Fruit fly (Drosophila melanogaster) whole organism, embryonic: ENCODE data around the gene APC4.

Experiments used
- B-H1 ChIP-seq: fragments of 200-800 bp; sonication (Bioruptor generic); IDR thresholded peaks from 3 replicates; pipeline ENCODE4 v1.3.6; 2022; ENCODE audit warnings: missing biosample characterization, missing genetic modification characterization
- Blimp-1 ChIP-seq: fragments of 200-800 bp; sonication (Bioruptor generic); optimal IDR thresholded peaks from 3 replicates; lab custom pipeline; 2018; ENCODE audit warnings: missing biosample characterization, missing genetic modification characterization, mild to moderate bottlenecking, moderate library complexity, missing genetic modification reagents
- CG10321 ChIP-seq: fragments of 200-800 bp; sonication (Bioruptor generic); IDR thresholded peaks from 2 replicates; pipeline ENCODE4 v1.3.6; 2022; ENCODE audit warnings: missing biosample characterization, missing genetic modification characterization
- CG11723 ChIP-seq: fragments of 200-800 bp; sonication (Bioruptor generic); optimal IDR thresholded peaks from 2 replicates; lab custom pipeline; 2017; ENCODE audit warnings: missing biosample characterization, mild to moderate bottlenecking, missing genetic modification characterization
- CG12219 ChIP-seq: fragments of 200-800 bp; sonication (Bioruptor generic); optimal IDR thresholded peaks from 3 replicates; lab custom pipeline; 2018; ENCODE audit warnings: missing biosample characterization, mild to moderate bottlenecking, missing genetic modification characterization
- CG13424 ChIP-seq: fragments of 200-800 bp; sonication (Bioruptor generic); optimal IDR thresholded peaks from 2 replicates; lab custom pipeline; 2019; ENCODE audit warnings: missing biosample characterization, mild to moderate bottlenecking, missing genetic modification characterization, moderate library complexity
- CG14014 ChIP-seq: fragments of 200-800 bp; sonication (Bioruptor generic); IDR thresholded peaks from 2 replicates; pipeline ENCODE4 v1.3.6; 2022; ENCODE audit warnings: missing biosample characterization, missing genetic modification characterization
- CG17612 ChIP-seq: fragments of 200-800 bp; sonication (Bioruptor generic); IDR thresholded peaks from 2 replicates; pipeline ENCODE4 v1.3.6; 2022; ENCODE audit warnings: missing biosample characterization, missing genetic modification characterization
- CG18619 ChIP-seq: fragments of 200-800 bp; sonication (Bioruptor generic); optimal IDR thresholded peaks from 3 replicates; lab custom pipeline; 2017; ENCODE audit warnings: missing biosample characterization, mild to moderate bottlenecking, missing genetic modification characterization
- CG31388 ChIP-seq: fragments of 200-800 bp; sonication (Bioruptor generic); optimal IDR thresholded peaks from 2 replicates; lab custom pipeline; 2016; ENCODE audit warnings: missing biosample characterization, missing genetic modification characterization
- CG32767 ChIP-seq: fragments of 200-800 bp; sonication (Bioruptor generic); IDR thresholded peaks from 2 replicates; pipeline ENCODE4 v1.3.6; 2022; ENCODE audit warnings: missing biosample characterization, missing genetic modification characterization
- CG4282 ChIP-seq: fragments of 200-800 bp; sonication (Bioruptor generic); optimal IDR thresholded peaks from 2 replicates; lab custom pipeline; 2016; ENCODE audit warnings: missing biosample characterization, missing genetic modification characterization
- CG4328 ChIP-seq: fragments of 200-800 bp; sonication (Bioruptor generic); optimal IDR thresholded peaks from 3 replicates; lab custom pipeline; 2017; ENCODE audit warnings: missing biosample characterization, missing genetic modification reagents, missing genetic modification characterization
- CG6683 ChIP-seq: fragments of 200-800 bp; sonication (Bioruptor generic); optimal IDR thresholded peaks from 2 replicates; lab custom pipeline; 2017; ENCODE audit warnings: missing biosample characterization, mild to moderate bottlenecking, missing genetic modification characterization, missing genetic modification reagents
- CG6791 ChIP-seq: fragments of 200-800 bp; sonication (Bioruptor generic); IDR thresholded peaks from 3 replicates; pipeline ENCODE4 v1.3.6; 2022; ENCODE audit warnings: missing biosample characterization, missing genetic modification characterization; ENCODE audit not compliant: partially characterized antibody
- CG8089 ChIP-seq: fragments of 200-800 bp; sonication (Bioruptor generic); optimal IDR thresholded peaks from 3 replicates; lab custom pipeline; 2016; ENCODE audit warnings: missing biosample characterization, missing genetic modification characterization
- CG9876 ChIP-seq: fragments of 200-800 bp; sonication (Bioruptor generic); optimal IDR thresholded peaks from 2 replicates; lab custom pipeline; 2016; ENCODE audit warnings: missing biosample characterization, missing genetic modification characterization
- CG9932 ChIP-seq: fragments of 200-800 bp; sonication (Bioruptor generic); IDR thresholded peaks from 2 replicates; pipeline ENCODE4 v1.3.6; 2022; ENCODE audit warnings: missing biosample characterization, missing genetic modification characterization
- CoRest ChIP-seq: fragments of 200-800 bp; sonication (Bioruptor generic); optimal IDR thresholded peaks from 3 replicates; lab custom pipeline; 2018; ENCODE audit warnings: missing biosample characterization, mild to moderate bottlenecking, missing genetic modification characterization, moderate library complexity
- CrebB ChIP-seq: fragments of 200-800 bp; sonication (Bioruptor generic); optimal IDR thresholded peaks from 3 replicates; lab custom pipeline; 2018; ENCODE audit warnings: missing biosample characterization, mild to moderate bottlenecking, missing genetic modification characterization
- Dfd ChIP-seq, 2 experiments: fragments of >200 bp; optimal IDR thresholded peaks; 2 replicates each; lab custom pipeline; 2017; ENCODE audit warnings: missing biosample characterization in 2 of 2, missing genetic modification characterization in 2 of 2
- Dll ChIP-seq: fragments of 200-800 bp; sonication (Bioruptor generic); IDR thresholded peaks from 4 replicates; pipeline ENCODE4 v1.3.6; 2022; ENCODE audit warnings: missing biosample characterization, missing genetic modification characterization; ENCODE audit not compliant: partially characterized antibody
- Dp ChIP-seq: fragments of 200-800 bp; sonication (Bioruptor generic); optimal IDR thresholded peaks from 2 replicates; lab custom pipeline; 2018; ENCODE audit warnings: missing biosample characterization, mild to moderate bottlenecking, missing genetic modification characterization, moderate library complexity
- H15 ChIP-seq: fragments of 200-800 bp; sonication (Bioruptor generic); IDR thresholded peaks from 3 replicates; pipeline ENCODE4 v1.3.6; 2022; ENCODE audit warnings: missing biosample characterization, missing genetic modification characterization
- Hr3 ChIP-seq: fragments of 200-800 bp; sonication (Bioruptor generic); optimal IDR thresholded peaks from 3 replicates; lab custom pipeline; 2016; ENCODE audit warnings: missing biosample characterization, missing genetic modification characterization
- Hr78 ChIP-seq, 2 experiments: fragments of 200-800 bp in 1 of 2; fragments of >200 bp in 1 of 2; sonication (Bioruptor generic) in 1 of 2; optimal IDR thresholded peaks; 2 replicates each; lab custom pipeline; 2017 to 2019; ENCODE audit warnings: missing biosample characterization in 2 of 2, missing genetic modification characterization in 2 of 2, mild to moderate bottlenecking in 1 of 2, moderate library complexity in 1 of 2
- Hsf ChIP-seq: fragments of 200-800 bp; sonication (Bioruptor generic); optimal IDR thresholded peaks from 3 replicates; lab custom pipeline; 2016; ENCODE audit warnings: missing biosample characterization, missing genetic modification characterization
- Jarid2 ChIP-seq: fragments of 200-800 bp; sonication (Bioruptor generic); optimal IDR thresholded peaks from 3 replicates; lab custom pipeline; 2017; ENCODE audit warnings: mild to moderate bottlenecking, missing biosample characterization, missing genetic modification reagents, missing genetic modification characterization
- Med ChIP-seq: fragments of 200-800 bp; sonication (Bioruptor generic); peaks from one replicate; lab custom pipeline; 2016; ENCODE audit warnings: missing biosample characterization, missing genetic modification characterization, mild to moderate bottlenecking, inconsistent platforms, moderate library complexity
- Ptx1 ChIP-seq: fragments of 200-800 bp; sonication (Bioruptor generic); IDR thresholded peaks from 2 replicates; pipeline ENCODE4 v1.3.6; 2022; ENCODE audit warnings: missing biosample characterization, missing genetic modification characterization
- Rx ChIP-seq: fragments of 200-800 bp; sonication (Bioruptor generic); IDR thresholded peaks from 2 replicates; pipeline ENCODE4 v1.3.6; 2022; ENCODE audit warnings: missing biosample characterization, missing genetic modification characterization
- Stat92E ChIP-seq, 3 experiments: fragments of >200 bp in 2 of 3; fragments of 200-800 bp in 1 of 3; sonication (Bioruptor generic) in 1 of 3; optimal IDR thresholded peaks; 2 replicates each; lab custom pipeline; 2017 to 2019; ENCODE audit warnings: missing biosample characterization in 3 of 3, missing genetic modification characterization in 3 of 3, mild to moderate bottlenecking in 1 of 3, moderate library complexity in 1 of 3
- Usf ChIP-seq: fragments of 200-800 bp; sonication (Bioruptor generic); optimal IDR thresholded peaks from 2 replicates; lab custom pipeline; 2017; ENCODE audit warnings: missing genotype, missing biosample characterization, missing genetic modification characterization
- Vsx1 ChIP-seq: fragments of 200-800 bp; sonication (Bioruptor generic); optimal IDR thresholded peaks from 2 replicates; lab custom pipeline; 2017; ENCODE audit warnings: missing biosample characterization, mild to moderate bottlenecking, missing genetic modification characterization, missing genetic modification reagents
- Xbp1 ChIP-seq: fragments of 200-800 bp; sonication (Bioruptor generic); optimal IDR thresholded peaks from 3 replicates; lab custom pipeline; 2016; ENCODE audit warnings: missing biosample characterization, mild to moderate bottlenecking, missing genetic modification characterization
- al ChIP-seq: fragments of 200-800 bp; sonication (Bioruptor generic); IDR thresholded peaks from 2 replicates; pipeline ENCODE4 v1.3.6; 2022; ENCODE audit warnings: missing biosample characterization, missing genetic modification characterization
- cato ChIP-seq: fragments of 200-800 bp; sonication (Bioruptor generic); optimal IDR thresholded peaks from 2 replicates; lab custom pipeline; 2016; ENCODE audit warnings: missing biosample characterization, missing genetic modification characterization, borderline replicate concordance
- chinmo ChIP-seq: fragments of 200-800 bp; sonication (Bioruptor generic); IDR thresholded peaks from 4 replicates; pipeline ENCODE4 v1.3.6; 2022; ENCODE audit warnings: missing biosample characterization, missing genetic modification characterization; ENCODE audit not compliant: partially characterized antibody
- chn ChIP-seq: fragments of 200-800 bp; sonication (Bioruptor generic); optimal IDR thresholded peaks from 2 replicates; lab custom pipeline; 2016; ENCODE audit warnings: missing biosample characterization, missing genetic modification characterization
- corto ChIP-seq: fragments of 200-800 bp; sonication (Bioruptor generic); optimal IDR thresholded peaks from 2 replicates; lab custom pipeline; 2016; ENCODE audit warnings: missing biosample characterization, mild to moderate bottlenecking, missing genetic modification characterization, moderate library complexity
- eve ChIP-seq, 2 experiments: fragments of >200 bp; optimal IDR thresholded peaks; 2 replicates each; lab custom pipeline; 2017; ENCODE audit warnings: missing biosample characterization in 2 of 2, missing genetic modification characterization in 2 of 2
- fu2 ChIP-seq: fragments of 200-800 bp; sonication (Bioruptor generic); optimal IDR thresholded peaks from 2 replicates; lab custom pipeline; 2016; ENCODE audit warnings: missing biosample characterization, missing genetic modification characterization
- hth ChIP-seq: fragments of >200 bp; optimal IDR thresholded peaks from 2 replicates; lab custom pipeline; 2017; ENCODE audit warnings: inconsistent platforms
- maf-S ChIP-seq: fragments of 200-800 bp; sonication (Bioruptor generic); optimal IDR thresholded peaks from 2 replicates; lab custom pipeline; 2016; ENCODE audit warnings: missing biosample characterization, missing genetic modification characterization
- otp ChIP-seq: fragments of 200-800 bp; sonication (Bioruptor generic); IDR thresholded peaks from 3 replicates; pipeline ENCODE4, ENCODE4 v1.3.6; 2022; ENCODE audit warnings: missing biosample characterization, missing genetic modification characterization
- pros ChIP-seq: fragments of 200-800 bp; sonication (Bioruptor generic); optimal IDR thresholded peaks from 3 replicates; lab custom pipeline; 2019; ENCODE audit warnings: missing biosample characterization, mild to moderate bottlenecking, missing genetic modification characterization, moderate library complexity
- tna ChIP-seq: fragments of 200-800 bp; sonication (Bioruptor generic); IDR thresholded peaks from 2 replicates; pipeline ENCODE4 v1.3.6; 2022; ENCODE audit warnings: missing biosample characterization, missing genetic modification characterization; ENCODE audit not compliant: partially characterized antibody
- usp ChIP-seq: fragments of >200 bp; optimal IDR thresholded peaks from 2 replicates; lab custom pipeline; 2017; ENCODE audit warnings: missing biosample characterization, missing genetic modification characterization
- wek ChIP-seq: fragments of 200-800 bp; sonication (Bioruptor generic); optimal IDR thresholded peaks from 3 replicates; lab custom pipeline; 2018; ENCODE audit warnings: missing biosample characterization, mild to moderate bottlenecking, missing genetic modification characterization, moderate library complexity
- zen2 ChIP-seq: fragments of 200-800 bp; sonication (Bioruptor generic); IDR thresholded peaks from 3 replicates; pipeline ENCODE4 v1.3.6; 2022; ENCODE audit warnings: missing biosample characterization, missing genetic modification characterization; ENCODE audit not compliant: partially characterized antibody

APC4 gene

dm6 chrX:9060078-9060477 is 22.7 kb upstream of the APC4 start (continued):
- peak; percentile 85 for TF ChIP-seq CG13424 (tag; lab: Kevin White, UChicago)
- no peak for TF ChIP-seq cato (GFP tag; lab: Kevin White, UChicago)
- peak; percentile 50 for TF ChIP-seq corto (GFP tag; lab: Kevin White, UChicago)
- TF ChIP-seq CrebB (tag; lab: Kevin White, UChicago): peak; percentile 76
- TF ChIP-seq Rx: no peak
- TF ChIP-seq CG10321 (GFP tag; lab: Robert Waterston, UW): no peak
- TF ChIP-seq Jarid2: peak; percentile 19
- TF ChIP-seq Dp: no peak
- no peak for TF ChIP-seq CG4328 (GFP tag; lab: Kevin White, UChicago)
- TF ChIP-seq hth: no peak
- TF ChIP-seq CG12219 (GFP tag; lab: Kevin White, UChicago): peak; percentile 82
- TF ChIP-seq Hr78 (GFP tag; optimal IDR thresholded peaks at IDR 0.05; lab: Kevin White, UChicago): peak in 1 of 2 experiments; percentile 22
- TF ChIP-seq zen2 (GFP tag; lab: Robert Waterston, UW): no peak
- TF ChIP-seq Stat92E (GFP tag; optimal IDR thresholded peaks at IDR 0.05; lab: Kevin White, UChicago): no peak
- TF ChIP-seq Hsf (GFP tag; lab: Kevin White, UChicago): peak; percentile 55
- peak; percentile 59 for TF ChIP-seq Hr3 (GFP tag; lab: Kevin White, UChicago)
- peak; percentile 63 for TF ChIP-seq Ptx1 (GFP tag; lab: Robert Waterston, UW)
- TF ChIP-seq chinmo: no peak
- TF ChIP-seq Vsx1 (GFP tag; lab: Kevin White, UChicago): peak; percentile 62
- TF ChIP-seq Blimp-1 (GFP tag; lab: Kevin White, UChicago): peak; percentile 80
- TF ChIP-seq tna (GFP tag; lab: Robert Waterston, UW): no peak
- TF ChIP-seq CG14014 (GFP tag; lab: Robert Waterston, UW): peak; percentile 51; the same call in 1 of the 2 replicates
- no peak for TF ChIP-seq pros (GFP tag; lab: Kevin White, UChicago)
- peak; percentile 57; the same call in 1 of the 3 replicates for TF ChIP-seq otp (GFP tag; lab: Robert Waterston, UW)
- TF ChIP-seq chn (GFP tag; lab: Kevin White, UChicago): peak; percentile 35
- TF ChIP-seq H15 (GFP tag; lab: Robert Waterston, UW): peak; percentile 57; the same call in 2 of the 3 replicates
- no peak for TF ChIP-seq CG6683 (GFP tag; lab: Kevin White, UChicago)
- TF ChIP-seq fu2: no peak
- peak; percentile 66 for TF ChIP-seq CG18619
- TF ChIP-seq Med (GFP tag; lab: Kevin White, UChicago): peak; percentile 89
- no peak for TF ChIP-seq CG31388
- TF ChIP-seq CG6791: no peak
- TF ChIP-seq maf-S (GFP tag; lab: Kevin White, UChicago): peak; percentile 21
- no peak for TF ChIP-seq eve (GFP tag; optimal IDR thresholded peaks at IDR 0.05; lab: Kevin White, UChicago)
- no peak for TF ChIP-seq usp (GFP tag; lab: Kevin White, UChicago)
- TF ChIP-seq Usf (GFP tag; lab: Kevin White, UChicago): no peak
- no peak for TF ChIP-seq al
- peak; percentile 82 for TF ChIP-seq CoRest (tag; lab: Kevin White, UChicago)
- TF ChIP-seq Xbp1 (GFP tag; lab: Kevin White, UChicago): peak; percentile 71
- peak; percentile 77 for TF ChIP-seq CG32767
- peak; percentile 42 for TF ChIP-seq CG11723 (GFP tag; lab: Kevin White, UChicago)
- TF ChIP-seq CG9932 (GFP tag; lab: Robert Waterston, UW): peak; percentile 31; the same call in 1 of the 2 replicates
- TF ChIP-seq CG17612 (GFP tag; lab: Robert Waterston, UW): no peak
- TF ChIP-seq Dfd (GFP tag; optimal IDR thresholded peaks at IDR 0.05; lab: Kevin White, UChicago): no peak
- TF ChIP-seq CG8089 (GFP tag; lab: Kevin White, UChicago): peak; percentile 47
- peak; percentile 26 for TF ChIP-seq wek
- no peak for TF ChIP-seq CG9876
- TF ChIP-seq B-H1 (GFP tag; lab: Robert Waterston, UW): peak; percentile 58
- no peak for TF ChIP-seq Dll (GFP tag; lab: Robert Waterston, UW)
- TF ChIP-seq CG4282: no peak
